Worm (Caenorhabditis elegans) whole organism, late embryonic: ENCODE data around the gene inpp-1.

Source experiments
- C08G9.2 ChIP-seq: sonication (generic microtip); optimal IDR thresholded peaks from 2 replicates; lab custom pipeline; 2016; ENCODE audit warnings: mild to moderate bottlenecking, missing genetic modification characterization, moderate library complexity, missing compliant biosample characterization
- C38D4.7 ChIP-seq: fragments of 200-800 bp; sonication (Bioruptor generic); optimal IDR thresholded peaks from 2 replicates; lab custom pipeline; 2018; ENCODE audit warnings: mild to moderate bottlenecking, missing genetic modification characterization, moderate library complexity, missing compliant biosample characterization
- K09A11.1 ChIP-seq: sonication (generic microtip); optimal IDR thresholded peaks from 2 replicates; lab custom pipeline; 2017; ENCODE audit warnings: antibody characterized with exemption, mild to moderate bottlenecking, missing genetic modification characterization, missing compliant biosample characterization; ENCODE audit not compliant: insufficient read depth
- T23F11.4 ChIP-seq: fragments of 200-800 bp; sonication (Bioruptor generic); optimal IDR thresholded peaks from 2 replicates; lab custom pipeline; 2018; ENCODE audit warnings: mild to moderate bottlenecking, missing genetic modification characterization, missing compliant biosample characterization
- Y22D7AL.16 ChIP-seq: sonication (generic microtip); optimal IDR thresholded peaks from 2 replicates; lab custom pipeline; 2016; ENCODE audit warnings: missing genetic modification characterization, missing compliant biosample characterization
- ceh-18 ChIP-seq: sonication (generic microtip); optimal IDR thresholded peaks from 2 replicates; lab custom pipeline; 2016; ENCODE audit warnings: missing genetic modification characterization, missing compliant biosample characterization
- ceh-19 ChIP-seq: fragments of 200-800 bp; sonication (Bioruptor generic); optimal IDR thresholded peaks from 2 replicates; lab custom pipeline; 2018; ENCODE audit warnings: mild to moderate bottlenecking, missing genetic modification characterization, missing compliant biosample characterization
- ceh-2 ChIP-seq: sonication (generic microtip); optimal IDR thresholded peaks from 2 replicates; lab custom pipeline; 2016; ENCODE audit warnings: missing genotype, missing genetic modification characterization, missing compliant biosample characterization
- ceh-22 ChIP-seq: sonication (generic microtip); optimal IDR thresholded peaks from 2 replicates; lab custom pipeline; 2017; ENCODE audit warnings: missing biosample characterization, missing genetic modification characterization
- ceh-45 ChIP-seq: fragments of 200-800 bp; sonication (Bioruptor generic); IDR thresholded peaks from 2 replicates; pipeline ENCODE4 v1.3.6; 2022; ENCODE audit warnings: missing genetic modification reagents, missing genetic modification characterization, missing compliant biosample characterization
- ceh-9 ChIP-seq: sonication (generic microtip); optimal IDR thresholded peaks from 2 replicates; lab custom pipeline; 2016; ENCODE audit warnings: mild to moderate bottlenecking, missing genetic modification characterization, inconsistent platforms, missing compliant biosample characterization
- che-1 ChIP-seq: sonication (generic microtip); optimal IDR thresholded peaks from 2 replicates; lab custom pipeline; 2016; ENCODE audit warnings: mild to moderate bottlenecking, missing genetic modification characterization, missing compliant biosample characterization
- dmd-4 ChIP-seq: sonication (generic microtip); optimal IDR thresholded peaks from 2 replicates; lab custom pipeline; 2016; ENCODE audit warnings: borderline replicate concordance, missing genetic modification characterization, missing compliant biosample characterization
- elt-2 ChIP-seq: sonication (generic microtip); optimal IDR thresholded peaks from 2 replicates; lab custom pipeline; 2016; ENCODE audit warnings: missing genetic modification reagents, missing genetic modification characterization, missing compliant biosample characterization
- eyg-1 ChIP-seq: sonication (generic microtip); optimal IDR thresholded peaks from 2 replicates; lab custom pipeline; 2016; ENCODE audit warnings: missing genotype, missing genetic modification characterization, missing compliant biosample characterization
- fkh-10 ChIP-seq: fragments of 150-350 bp; optimal IDR thresholded peaks from 2 replicates; lab custom pipeline; 2014; ENCODE audit warnings: missing biosample characterization, missing genetic modification reagents, missing genetic modification characterization
- hlh-13 ChIP-seq: fragments of 200-800 bp; sonication (Bioruptor generic); optimal IDR thresholded peaks from 2 replicates; lab custom pipeline; 2018; ENCODE audit warnings: mild to moderate bottlenecking, missing genetic modification characterization, missing compliant biosample characterization
- hlh-15 ChIP-seq: sonication (generic microtip); optimal IDR thresholded peaks from 2 replicates; lab custom pipeline; 2016; ENCODE audit warnings: missing genetic modification characterization, missing compliant biosample characterization
- hlh-30 ChIP-seq: sonication (generic microtip); optimal IDR thresholded peaks from 2 replicates; lab custom pipeline; 2017; ENCODE audit warnings: antibody characterized with exemption, missing genetic modification characterization, missing compliant biosample characterization; ENCODE audit not compliant: insufficient read depth
- hlh-6 ChIP-seq: sonication (generic microtip); optimal IDR thresholded peaks from 2 replicates; lab custom pipeline; 2016; ENCODE audit warnings: missing genotype, missing genetic modification characterization, missing compliant biosample characterization
- lim-6 ChIP-seq: sonication (generic microtip); optimal IDR thresholded peaks from 2 replicates; lab custom pipeline; 2016; ENCODE audit warnings: missing genetic modification characterization, missing compliant biosample characterization
- lin-11 ChIP-seq: fragments of 200-800 bp; sonication (Bioruptor generic); optimal IDR thresholded peaks from 2 replicates; lab custom pipeline; 2018; ENCODE audit warnings: mild to moderate bottlenecking, missing genetic modification characterization, missing compliant biosample characterization
- madf-2 ChIP-seq: sonication (generic microtip); optimal IDR thresholded peaks from 2 replicates; lab custom pipeline; 2017; ENCODE audit warnings: missing genetic modification characterization, missing compliant biosample characterization
- nfya-1 ChIP-seq: sonication (generic microtip); optimal IDR thresholded peaks from 2 replicates; lab custom pipeline; 2017; ENCODE audit warnings: missing genetic modification characterization, mild to moderate bottlenecking, missing compliant biosample characterization, antibody characterized with exemption, moderate library complexity
- nhr-11 ChIP-seq: fragments of 150-350 bp; optimal IDR thresholded peaks from 2 replicates; lab custom pipeline; 2014; ENCODE audit warnings: missing biosample characterization, missing genetic modification characterization
- npax-4 ChIP-seq: sonication (generic microtip); optimal IDR thresholded peaks from 2 replicates; lab custom pipeline; 2016; ENCODE audit warnings: missing genetic modification characterization, missing compliant biosample characterization
- pat-9 ChIP-seq: fragments of 200-800 bp; sonication (Bioruptor generic); optimal IDR thresholded peaks from 2 replicates; lab custom pipeline; 2018; ENCODE audit warnings: mild to moderate bottlenecking, missing genetic modification characterization, moderate library complexity, missing compliant biosample characterization
- pax-1 ChIP-seq: fragments of 150-350 bp; optimal IDR thresholded peaks from 2 replicates; lab custom pipeline; 2014; ENCODE audit warnings: missing biosample characterization, missing genetic modification characterization
- pha-4 ChIP-seq: fragments of 150-350 bp; optimal IDR thresholded peaks from 2 replicates; lab custom pipeline; 2018; ENCODE audit warnings: missing biosample characterization, missing genetic modification reagents, missing genetic modification characterization
- pqm-1 ChIP-seq: sonication (generic microtip); optimal IDR thresholded peaks from 2 replicates; lab custom pipeline; 2016; ENCODE audit warnings: missing genetic modification characterization, missing compliant biosample characterization
- sdc-2 ChIP-seq: sonication (generic microtip); optimal IDR thresholded peaks from 2 replicates; lab custom pipeline; 2016; ENCODE audit warnings: missing genotype, missing genetic modification characterization, missing compliant biosample characterization
- tbx-2 ChIP-seq: sonication (generic microtip); optimal IDR thresholded peaks from 2 replicates; lab custom pipeline; 2016; ENCODE audit warnings: missing genetic modification characterization, missing compliant biosample characterization
- ttx-3 ChIP-seq: sonication (generic microtip); optimal IDR thresholded peaks from 2 replicates; lab custom pipeline; 2016; ENCODE audit warnings: missing genetic modification reagents, missing genetic modification characterization, missing compliant biosample characterization
- unc-3 ChIP-seq, 2 experiments: fragments of 200-800 bp in 1 of 2; sonication (Bioruptor generic) in 1 of 2; sonication (generic microtip) in 1 of 2; conservative IDR thresholded peaks in 1 of 2; optimal IDR thresholded peaks in 1 of 2; 2 replicates each; pipeline versions ENCODE4 v1.3.6 to Lab custom; 2016 to 2022; ENCODE audit warnings: missing compliant biosample characterization in 2 of 2, missing genetic modification characterization in 2 of 2, missing genetic modification reagents in 1 of 2
- unc-55 ChIP-seq: sonication (generic microtip); optimal IDR thresholded peaks from 2 replicates; lab custom pipeline; 2017; ENCODE audit warnings: missing biosample characterization, missing genetic modification reagents, missing genetic modification characterization
- unc-86 ChIP-seq: sonication (generic microtip); optimal IDR thresholded peaks from 2 replicates; lab custom pipeline; 2016; ENCODE audit warnings: missing genetic modification characterization, missing compliant biosample characterization
- ztf-16 ChIP-seq: sonication (generic microtip); optimal IDR thresholded peaks from 2 replicates; lab custom pipeline; 2017; ENCODE audit warnings: missing genetic modification characterization, missing compliant biosample characterization

Gene inpp-1

DNA sequence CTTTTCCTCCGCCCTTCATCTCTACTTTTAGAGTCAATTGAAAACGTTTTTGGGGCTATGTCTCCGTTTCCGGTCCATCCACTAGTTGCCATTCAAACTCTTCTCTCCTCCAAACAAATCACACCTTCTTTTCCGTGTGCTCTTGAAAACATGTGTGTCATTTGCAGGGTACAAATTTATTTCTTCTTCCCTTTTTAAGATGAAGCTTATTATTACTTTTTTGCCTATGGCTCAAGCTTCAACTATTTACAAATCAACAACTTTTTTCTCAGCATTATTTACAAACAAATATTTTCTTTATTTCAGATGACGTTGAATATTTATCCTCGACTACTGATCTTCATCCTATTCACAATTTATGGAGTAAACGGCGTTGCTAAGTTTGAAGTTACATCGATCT is 29.2 kb downstream of the inpp-1 start, which contains the start of gene T25B9.3:
Gene T25B9.3 (plus strand): TSS at position 301 of the 400 bp plus-strand sequence.
- no peak for TF ChIP-seq hlh-15 (tag; lab: Kevin White, UChicago)
- TF ChIP-seq nhr-11 (tag; lab: Kevin White, UChicago) = no peak
- TF ChIP-seq lin-11 = no peak
- no peak for TF ChIP-seq pha-4 (tag; lab: Kevin White, UChicago)
- TF ChIP-seq unc-55 = no peak
- TF ChIP-seq hlh-6 (tag; lab: Kevin White, UChicago) = no peak
- TF ChIP-seq ceh-45 (GFP tag; lab: Robert Waterston, UW) = no peak
- no peak for TF ChIP-seq madf-2
- TF ChIP-seq npax-4 = no peak
- TF ChIP-seq C08G9.2 (tag; lab: Kevin White, UChicago) = no peak
- no peak for TF ChIP-seq hlh-30 (tag; lab: Kevin White, UChicago)
- TF ChIP-seq K09A11.1 = no peak
- no peak for TF ChIP-seq tbx-2 (tag; lab: Kevin White, UChicago)

DNA sequence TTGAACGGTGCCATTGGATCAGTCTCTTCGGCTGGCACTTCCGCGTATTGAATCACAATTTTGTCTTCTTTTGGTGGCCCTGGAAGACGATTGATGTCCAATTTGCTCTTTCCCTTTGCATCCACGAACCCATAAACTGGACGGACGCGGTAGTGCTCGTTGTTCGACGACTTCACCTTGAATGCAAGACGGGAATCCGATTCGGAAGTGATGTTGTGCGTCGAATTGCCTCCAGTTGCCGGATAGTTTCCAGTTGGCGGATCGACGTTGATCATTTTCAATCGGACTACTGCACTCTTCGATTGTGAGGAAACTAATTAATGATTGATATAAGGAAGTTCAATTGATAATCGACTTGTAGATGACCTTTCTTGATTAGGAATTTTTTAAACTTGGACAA is 35.4 kb downstream of the inpp-1 start, which contains the start of gene ssp-34:
Gene ssp-34 (minus strand): TSS at position 275 of the 400 bp plus-strand sequence.
- no peak for TF ChIP-seq che-1 (tag; lab: Kevin White, UChicago)
- no peak for TF ChIP-seq hlh-13 (GFP tag; lab: Kevin White, UChicago)
- no peak for TF ChIP-seq pax-1 (tag; lab: Kevin White, UChicago)
- no peak for TF ChIP-seq C38D4.7 (GFP tag; lab: Kevin White, UChicago)
- no peak for TF ChIP-seq ztf-16
- TF ChIP-seq fkh-10 (GFP tag; lab: Kevin White, UChicago) = no peak
- TF ChIP-seq ceh-18 (tag; lab: Kevin White, UChicago) = no peak
- TF ChIP-seq nhr-11 (tag; lab: Kevin White, UChicago) = no peak
- no peak for TF ChIP-seq ceh-22 (tag; lab: Kevin White, UChicago)
- no peak for TF ChIP-seq ceh-2 (tag; lab: Kevin White, UChicago)
- TF ChIP-seq C08G9.2 (tag; lab: Kevin White, UChicago) = no peak
- no peak for TF ChIP-seq npax-4
- TF ChIP-seq eyg-1 (tag; lab: Kevin White, UChicago) = no peak
- no peak for TF ChIP-seq ttx-3 (tag; lab: Kevin White, UChicago)
- no peak for TF ChIP-seq hlh-6 (tag; lab: Kevin White, UChicago)
- no peak for TF ChIP-seq pat-9 (tag; lab: Kevin White, UChicago)
- no peak for TF ChIP-seq pqm-1
- TF ChIP-seq ceh-19 = no peak
- TF ChIP-seq sdc-2 (tag; lab: Kevin White, UChicago) = no peak
- TF ChIP-seq, all 69 proteins: peak for 0

DNA sequence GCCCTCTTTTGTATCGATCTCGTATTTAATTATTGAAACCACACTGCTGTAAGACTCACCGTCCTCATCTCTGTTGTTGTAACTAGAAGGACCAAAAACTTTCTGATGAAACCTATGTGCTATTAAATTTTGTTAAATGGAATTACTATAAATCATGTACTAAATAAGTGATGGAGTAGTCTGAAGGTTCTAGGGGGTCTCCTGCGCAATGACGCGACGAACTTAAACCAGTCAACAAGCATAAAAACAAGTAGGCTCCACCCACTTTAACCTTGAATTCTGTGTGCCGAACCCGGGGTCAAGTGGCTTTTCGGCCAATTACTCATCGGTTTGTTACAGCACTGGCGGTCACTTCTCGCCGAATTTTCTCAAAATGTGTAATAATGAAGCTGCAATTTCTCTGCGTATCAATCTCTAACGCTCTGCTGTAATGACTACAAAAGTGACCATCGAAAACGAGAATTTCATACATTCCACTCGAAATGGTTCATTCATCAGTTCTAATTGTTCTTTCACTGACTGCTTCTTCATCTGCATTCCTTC is 36.6 kb downstream of the inpp-1 start, which contains the start of gene grl-21:
Gene grl-21 (plus strand): TSS at position 464 of the 543 bp plus-strand sequence.
- TF ChIP-seq dmd-4 (no peak), ceh-22 (tag; lab: Kevin White, UChicago) (no peak), ceh-9 (no peak), pax-1 (tag; lab: Kevin White, UChicago) (no peak), K09A11.1 (no peak), ceh-19 (no peak), fkh-10 (GFP tag; lab: Kevin White, UChicago) (no peak), unc-86 (tag; lab: Kevin White, UChicago) (no peak), hlh-30 (tag; lab: Kevin White, UChicago) (no peak), nfya-1 (tag; lab: Kevin White, UChicago) (no peak), elt-2 (tag; lab: Kevin White, UChicago) (no peak), pqm-1 (no peak), lim-6 (tag; lab: Kevin White, UChicago) (no peak), hlh-13 (GFP tag; lab: Kevin White, UChicago) (no peak), C08G9.2 (tag; lab: Kevin White, UChicago) (no peak), T23F11.4 (GFP tag; lab: Kevin White, UChicago) (no peak), eyg-1 (tag; lab: Kevin White, UChicago) (no peak), unc-3 (GFP tag; conservative IDR thresholded peaks at IDR 0.05; lab: Robert Waterston, UW) (no peak), unc-3 (tag; optimal IDR thresholded peaks at IDR 0.05; lab: Kevin White, UChicago) (no peak), Y22D7AL.16 (tag; lab: Kevin White, UChicago) (no peak)
- TF ChIP-seq, all 69 proteins: peak for 0
